Worm (Caenorhabditis elegans): ENCODE results near the gene T18D3.1.

DNA sequence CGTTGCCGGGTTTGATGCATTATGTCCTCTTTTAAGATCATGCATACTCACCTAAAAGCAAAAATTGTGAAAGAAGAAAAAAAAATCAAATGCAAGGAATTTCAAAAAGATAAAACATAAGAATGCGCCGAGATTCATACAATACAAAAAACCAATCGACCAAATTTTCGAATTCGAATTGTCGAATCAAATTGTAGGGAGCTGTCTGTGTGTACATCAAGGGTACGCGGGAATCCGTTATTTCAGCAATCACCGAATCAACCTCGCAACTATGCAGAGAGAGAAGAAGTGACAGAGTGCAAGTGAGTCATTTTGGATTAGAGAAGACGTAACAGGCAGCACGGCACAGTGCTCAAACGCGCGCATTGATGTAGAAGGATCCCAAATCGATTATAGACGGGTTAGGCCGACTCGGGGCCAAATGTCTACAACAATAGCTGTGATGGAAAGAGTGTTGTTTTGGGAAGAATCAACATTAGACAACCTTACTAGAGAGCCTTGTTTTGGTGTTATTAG is 48.8 kb downstream of the T18D3.1 start, which contains the start of gene sdz-19:
- TF ChIP-seq sox-2 (GFP tag; IDR thresholded peaks at IDR 0.05): no peak
- TF ChIP-seq pha-2 (tag; optimal IDR thresholded peaks at IDR 0.05): no peak

All from whole organism, late embryonic.